Fruit fly (Drosophila melanogaster) whole organism, embryonic: ENCODE measurements around the gene CG34353.

Source experiments
- Atf-2 ChIP-seq: fragments of 200-800 bp; sonication (Bioruptor generic); optimal IDR thresholded peaks from 2 replicates; lab custom pipeline; 2016; ENCODE audit warnings: missing biosample characterization, missing genetic modification characterization
- CG10209 ChIP-seq: fragments of 200-800 bp; sonication (Bioruptor generic); optimal IDR thresholded peaks from 3 replicates; lab custom pipeline; 2017; ENCODE audit warnings: missing biosample characterization, mild to moderate bottlenecking, missing genetic modification characterization, missing genetic modification reagents
- CG11504 ChIP-seq: fragments of 200-800 bp; sonication (Bioruptor generic); optimal IDR thresholded peaks from 3 replicates; lab custom pipeline; 2019; ENCODE audit warnings: missing biosample characterization, mild to moderate bottlenecking, missing genetic modification characterization, moderate library complexity
- CG15269 ChIP-seq: fragments of 200-800 bp; sonication (Bioruptor generic); optimal IDR thresholded peaks from 2 replicates; lab custom pipeline; 2018; ENCODE audit warnings: missing biosample characterization, mild to moderate bottlenecking, missing genetic modification characterization, moderate library complexity
- CG1647 ChIP-seq: fragments of 200-800 bp; sonication (Bioruptor generic); optimal IDR thresholded peaks from 3 replicates; lab custom pipeline; 2016; ENCODE audit warnings: missing biosample characterization, missing genetic modification characterization
- CG16813 ChIP-seq: fragments of 200-800 bp; sonication (Bioruptor generic); IDR thresholded peaks from 3 replicates; pipeline ENCODE4 v1.3.6; 2022; ENCODE audit warnings: missing biosample characterization, missing genetic modification characterization; ENCODE audit not compliant: partially characterized antibody
- CG17612 ChIP-seq: fragments of 200-800 bp; sonication (Bioruptor generic); IDR thresholded peaks from 2 replicates; pipeline ENCODE4 v1.3.6; 2022; ENCODE audit warnings: missing biosample characterization, missing genetic modification characterization
- CG17912 ChIP-seq: fragments of 200-800 bp; sonication (Bioruptor generic); optimal IDR thresholded peaks from 2 replicates; lab custom pipeline; 2018; ENCODE audit warnings: missing biosample characterization, mild to moderate bottlenecking, missing genetic modification characterization
- CG2678 ChIP-seq: fragments of 200-800 bp; sonication (Bioruptor generic); optimal IDR thresholded peaks from 3 replicates; lab custom pipeline; 2019; ENCODE audit warnings: missing biosample characterization, mild to moderate bottlenecking, missing genetic modification characterization, moderate library complexity
- CG2875 ChIP-seq: fragments of 200-800 bp; sonication (Bioruptor generic); optimal IDR thresholded peaks from 2 replicates; lab custom pipeline; 2017; ENCODE audit warnings: missing biosample characterization, mild to moderate bottlenecking, missing genetic modification characterization, missing genetic modification reagents
- CG4282 ChIP-seq: fragments of 200-800 bp; sonication (Bioruptor generic); optimal IDR thresholded peaks from 2 replicates; lab custom pipeline; 2016; ENCODE audit warnings: missing biosample characterization, missing genetic modification characterization
- CG4404 ChIP-seq: fragments of 200-800 bp; sonication (Bioruptor generic); IDR thresholded peaks from 2 replicates; pipeline ENCODE4 v1.3.6; 2022; ENCODE audit warnings: missing biosample characterization, missing genetic modification characterization
- CG4424 ChIP-seq: fragments of 200-800 bp; sonication (Bioruptor generic); optimal IDR thresholded peaks from 3 replicates; lab custom pipeline; 2016; ENCODE audit warnings: missing biosample characterization, missing genetic modification characterization
- CG6175 ChIP-seq: fragments of 200-800 bp; sonication (Bioruptor generic); IDR thresholded peaks from 3 replicates; pipeline ENCODE4 v1.3.6; 2022; ENCODE audit warnings: missing biosample characterization, missing genetic modification characterization
- CG7839 ChIP-seq: fragments of 200-800 bp; sonication (Bioruptor generic); optimal IDR thresholded peaks from 3 replicates; lab custom pipeline; 2018; ENCODE audit warnings: missing biosample characterization, mild to moderate bottlenecking, missing genetic modification characterization, moderate library complexity
- CrebB ChIP-seq: fragments of 200-800 bp; sonication (Bioruptor generic); optimal IDR thresholded peaks from 3 replicates; lab custom pipeline; 2018; ENCODE audit warnings: missing biosample characterization, mild to moderate bottlenecking, missing genetic modification characterization
- D19A ChIP-seq: fragments of 200-800 bp; optimal IDR thresholded peaks from 3 replicates; lab custom pipeline; 2019; ENCODE audit warnings: missing biosample characterization, mild to moderate bottlenecking, missing genetic modification characterization, moderate library complexity
- Doc2 ChIP-seq: fragments of 200-800 bp; sonication (Bioruptor generic); IDR thresholded peaks from 2 replicates; pipeline ENCODE4 v1.3.6; 2022; ENCODE audit warnings: missing biosample characterization, missing genetic modification characterization
- Drgx ChIP-seq: fragments of 200-800 bp; sonication (Bioruptor generic); IDR thresholded peaks from 2 replicates; pipeline ENCODE4 v1.3.6; 2022; ENCODE audit warnings: missing biosample characterization, missing genetic modification characterization
- Ets65A ChIP-seq: fragments of 200-800 bp; sonication (Bioruptor generic); peaks from one replicate; lab custom pipeline; 2016; ENCODE audit warnings: missing biosample characterization, missing genetic modification characterization
- Hr78 ChIP-seq, 2 experiments: fragments of 200-800 bp in 1 of 2; fragments of >200 bp in 1 of 2; sonication (Bioruptor generic) in 1 of 2; optimal IDR thresholded peaks; 2 replicates each; lab custom pipeline; 2017 to 2019; ENCODE audit warnings: missing biosample characterization in 2 of 2, missing genetic modification characterization in 2 of 2, mild to moderate bottlenecking in 1 of 2, moderate library complexity in 1 of 2
- Hsf ChIP-seq: fragments of 200-800 bp; sonication (Bioruptor generic); optimal IDR thresholded peaks from 3 replicates; lab custom pipeline; 2016; ENCODE audit warnings: missing biosample characterization, missing genetic modification characterization
- Mad ChIP-seq: fragments of 200-800 bp; sonication (Bioruptor generic); optimal IDR thresholded peaks from 2 replicates; lab custom pipeline; 2016; ENCODE audit warnings: missing biosample characterization, missing genetic modification characterization
- NK7.1 ChIP-seq: fragments of 200-800 bp; sonication (Bioruptor generic); optimal IDR thresholded peaks from 3 replicates; lab custom pipeline; 2016; ENCODE audit warnings: missing biosample characterization, missing genetic modification characterization
- Optix ChIP-seq: fragments of 200-800 bp; sonication (Bioruptor generic); IDR thresholded peaks from 3 replicates; pipeline ENCODE4 v1.3.6; 2022; ENCODE audit warnings: missing biosample characterization, missing genetic modification characterization
- PHDP ChIP-seq: fragments of 200-800 bp; sonication (Bioruptor generic); optimal IDR thresholded peaks from 3 replicates; lab custom pipeline; 2018; ENCODE audit warnings: missing biosample characterization, mild to moderate bottlenecking, missing genetic modification characterization, moderate library complexity
- Spps ChIP-seq: fragments of 200-800 bp; sonication (Bioruptor generic); optimal IDR thresholded peaks from 2 replicates; lab custom pipeline; 2018; ENCODE audit warnings: missing biosample characterization, mild to moderate bottlenecking, missing genetic modification characterization
- ash1 ChIP-seq: fragments of 200-800 bp; sonication (Bioruptor generic); optimal IDR thresholded peaks from 2 replicates; lab custom pipeline; 2018; ENCODE audit warnings: missing biosample characterization, mild to moderate bottlenecking, missing genetic modification characterization
- az2 ChIP-seq: fragments of 200-800 bp; sonication (Bioruptor generic); optimal IDR thresholded peaks from 3 replicates; lab custom pipeline; 2016; ENCODE audit warnings: missing biosample characterization, missing genetic modification characterization
- bbx ChIP-seq: fragments of 200-800 bp; sonication (Bioruptor generic); IDR thresholded peaks from 2 replicates; pipeline ENCODE4 v1.3.6; 2022; ENCODE audit warnings: missing biosample characterization, missing genetic modification characterization; ENCODE audit not compliant: partially characterized antibody
- btn ChIP-seq: fragments of 200-800 bp; sonication (Bioruptor generic); optimal IDR thresholded peaks from 2 replicates; lab custom pipeline; 2016; ENCODE audit warnings: missing biosample characterization, missing genetic modification characterization
- cg ChIP-seq: fragments of 200-800 bp; sonication (Bioruptor generic); optimal IDR thresholded peaks from 3 replicates; lab custom pipeline; 2019; ENCODE audit warnings: missing biosample characterization, mild to moderate bottlenecking, missing genetic modification characterization, moderate library complexity
- eve ChIP-seq, 2 experiments: fragments of >200 bp; optimal IDR thresholded peaks; 2 replicates each; lab custom pipeline; 2017; ENCODE audit warnings: missing biosample characterization in 2 of 2, missing genetic modification characterization in 2 of 2
- gce ChIP-seq: fragments of 200-800 bp; sonication (Bioruptor generic); IDR thresholded peaks from 3 replicates; pipeline ENCODE4 v1.3.6; 2022; ENCODE audit warnings: missing biosample characterization, missing genetic modification characterization
- grau ChIP-seq: fragments of 200-800 bp; optimal IDR thresholded peaks from 3 replicates; lab custom pipeline; 2019; ENCODE audit warnings: missing biosample characterization, mild to moderate bottlenecking, missing genetic modification characterization, moderate library complexity
- grn ChIP-seq: fragments of 200-800 bp; sonication (Bioruptor generic); optimal IDR thresholded peaks from 3 replicates; lab custom pipeline; 2017; ENCODE audit warnings: missing biosample characterization, missing genetic modification characterization
- hth ChIP-seq: fragments of >200 bp; optimal IDR thresholded peaks from 2 replicates; lab custom pipeline; 2017; ENCODE audit warnings: inconsistent platforms
- jigr1 ChIP-seq: fragments of 200-800 bp; sonication (Bioruptor generic); IDR thresholded peaks from 3 replicates; pipeline ENCODE4 v1.3.6; 2022; ENCODE audit warnings: missing biosample characterization, missing genetic modification characterization
- kah ChIP-seq: fragments of 200-800 bp; sonication (Bioruptor generic); optimal IDR thresholded peaks from 2 replicates; lab custom pipeline; 2018; ENCODE audit warnings: missing biosample characterization, mild to moderate bottlenecking, missing genetic modification characterization
- ken ChIP-seq: fragments of 200-800 bp; sonication (Bioruptor generic); IDR thresholded peaks from 3 replicates; pipeline ENCODE4 v1.3.6; 2022; ENCODE audit warnings: missing biosample characterization, missing genetic modification characterization
- lab ChIP-seq: fragments of 200-800 bp; sonication (Bioruptor generic); optimal IDR thresholded peaks from 3 replicates; lab custom pipeline; 2017; ENCODE audit warnings: missing biosample characterization, missing genetic modification characterization, mild to moderate bottlenecking, moderate library complexity, missing genetic modification reagents
- mirr ChIP-seq: fragments of 200-800 bp; sonication (Bioruptor generic); optimal IDR thresholded peaks from 3 replicates; lab custom pipeline; 2018; ENCODE audit warnings: missing biosample characterization, mild to moderate bottlenecking, missing genetic modification characterization
- pho ChIP-seq: fragments of 200-800 bp; sonication (Bioruptor generic); optimal IDR thresholded peaks from 2 replicates; lab custom pipeline; 2016; ENCODE audit warnings: missing biosample characterization, missing genetic modification characterization
- psq ChIP-seq: fragments of 200-800 bp; sonication (Bioruptor generic); optimal IDR thresholded peaks from 2 replicates; lab custom pipeline; 2017; ENCODE audit warnings: missing biosample characterization, missing genetic modification characterization
- sc ChIP-seq, 3 experiments: fragments of >200 bp in 2 of 3; fragments of 200-800 bp in 1 of 3; sonication (Bioruptor generic) in 1 of 3; optimal IDR thresholded peaks; 2 replicates in 2 of 3; 3 replicates in 1 of 3; lab custom pipeline; 2017; ENCODE audit warnings: mild to moderate bottlenecking in 1 of 3, missing biosample characterization in 1 of 3, missing genetic modification characterization in 1 of 3, missing genetic modification reagents in 1 of 3
- sens-2 ChIP-seq: fragments of 200-800 bp; sonication (Bioruptor generic); IDR thresholded peaks from 2 replicates; pipeline ENCODE4 v1.3.6; 2022; ENCODE audit warnings: missing biosample characterization, missing genetic modification characterization
- seq ChIP-seq: fragments of 200-800 bp; sonication (Bioruptor generic); IDR thresholded peaks from 2 replicates; pipeline ENCODE4 v1.3.6; 2022; ENCODE audit warnings: missing biosample characterization, missing genetic modification characterization
- sima ChIP-seq: fragments of 200-800 bp; sonication (Bioruptor generic); optimal IDR thresholded peaks from 2 replicates; lab custom pipeline; 2016; ENCODE audit warnings: missing biosample characterization, missing genetic modification characterization
- slp2 ChIP-seq: fragments of 200-800 bp; sonication (Bioruptor generic); optimal IDR thresholded peaks from 2 replicates; lab custom pipeline; 2016; ENCODE audit warnings: missing biosample characterization, missing genetic modification characterization
- sna ChIP-seq: fragments of 200-800 bp; sonication (Bioruptor generic); IDR thresholded peaks from 2 replicates; pipeline ENCODE4 v1.3.6; 2022; ENCODE audit warnings: missing biosample characterization, missing genetic modification characterization; ENCODE audit not compliant: partially characterized antibody

The CG34353 gene

dm6 chr3R:27922673-27923175 is 17.1 kb upstream of the CG34353 start, which contains the start of gene RpL4 (continued):
- TF ChIP-seq CG7839 (tag; lab: Kevin White, UChicago), result peak; percentile 81
- TF ChIP-seq D19A (tag; lab: Kevin White, UChicago), result peak; percentile 7
- peak; percentile 98 for TF ChIP-seq Ets65A
- no peak for TF ChIP-seq eve (GFP tag; optimal IDR thresholded peaks at IDR 0.05; lab: Kevin White, UChicago)
- no peak for TF ChIP-seq sc (optimal IDR thresholded peaks at IDR 0.05; lab: Kevin White, UChicago)
- TF ChIP-seq sc (GFP tag; optimal IDR thresholded peaks at IDR 0.05; lab: Kevin White, UChicago), result peak; percentile 88
- TF ChIP-seq CG6175, result peak; percentile 71
- TF ChIP-seq grau (tag; lab: Kevin White, UChicago), result peak; percentile 64
- no peak for TF ChIP-seq CG4282 (GFP tag; lab: Kevin White, UChicago)
- TF ChIP-seq CG11504 (tag; lab: Kevin White, UChicago), result peak; percentile 71
- TF ChIP-seq NK7.1, result peak; percentile 57
- peak; percentile 59 for TF ChIP-seq CG1647
- no peak for TF ChIP-seq Doc2 (GFP tag; lab: Robert Waterston, UW)
- peak; percentile 27; the same call in 1 of the 2 replicates for TF ChIP-seq bbx (GFP tag; lab: Robert Waterston, UW)
- no peak for TF ChIP-seq CG16813 (GFP tag; lab: Robert Waterston, UW)
- TF ChIP-seq CG15269 (tag; lab: Kevin White, UChicago), result peak; percentile 81
- TF ChIP-seq az2 (GFP tag; lab: Kevin White, UChicago), result peak; percentile 78
- peak; percentile 78 for TF ChIP-seq CG4424
- TF ChIP-seq btn (GFP tag; lab: Kevin White, UChicago), result peak; percentile 77
- peak; percentile 48 for TF ChIP-seq Atf-2 (GFP tag; lab: Kevin White, UChicago)
- TF ChIP-seq CG2875 (GFP tag; lab: Kevin White, UChicago), result peak; percentile 88
- TF ChIP-seq sima, result peak; percentile 8
- no peak for TF ChIP-seq hth
- TF ChIP-seq CG10209 (GFP tag; lab: Kevin White, UChicago), result peak; percentile 91
- TF ChIP-seq Spps, result no peak
- TF ChIP-seq Mad (GFP tag; lab: Kevin White, UChicago), result peak; percentile 79
- TF ChIP-seq Drgx, result 0 out of 2 replicates have a peak, but pooled peaks have one; percentile 15
- TF ChIP-seq Hr78 (GFP tag; optimal IDR thresholded peaks at IDR 0.05; lab: Kevin White, UChicago), result peak in 1 of 2 experiments; percentile 19
- peak; percentile 82 for TF ChIP-seq PHDP (tag; lab: Kevin White, UChicago)
- TF ChIP-seq mirr (GFP tag; lab: Kevin White, UChicago), result peak; percentile 85
- TF ChIP-seq psq (GFP tag; lab: Kevin White, UChicago), result peak; percentile 57
- TF ChIP-seq gce (GFP tag; lab: Robert Waterston, UW), result peak; percentile 90
- no peak for TF ChIP-seq Optix (GFP tag; lab: Robert Waterston, UW)
- peak; percentile 44 for TF ChIP-seq grn (GFP tag; lab: Kevin White, UChicago)
- TF ChIP-seq sna (GFP tag; lab: Robert Waterston, UW), result no peak
- peak; percentile 77 for TF ChIP-seq pho (GFP tag; lab: Kevin White, UChicago)
- peak; percentile 72 for TF ChIP-seq slp2
- peak; percentile 72 for TF ChIP-seq seq (GFP tag; lab: Robert Waterston, UW)
- TF ChIP-seq sens-2 (GFP tag; lab: Robert Waterston, UW), result peak; percentile 89
- peak; percentile 75 for TF ChIP-seq kah
- no peak for TF ChIP-seq jigr1 (GFP tag; lab: Robert Waterston, UW)
- TF ChIP-seq CG17612 (GFP tag; lab: Robert Waterston, UW), result no peak
- TF ChIP-seq cg (GFP tag; lab: Kevin White, UChicago), result no peak
- TF ChIP-seq CG17912 (GFP tag; lab: Kevin White, UChicago), result peak; percentile 96
- TF ChIP-seq CG4404 (GFP tag; lab: Robert Waterston, UW), result 0 out of 2 replicates have a peak, but pooled peaks have one; percentile 27
- peak; percentile 71 for TF ChIP-seq CG2678
- TF ChIP-seq lab, result peak; percentile 93
- TF ChIP-seq CrebB (tag; lab: Kevin White, UChicago), result peak; percentile 82
- peak; percentile 64 for TF ChIP-seq ash1
- TF ChIP-seq ken, result peak; percentile 83
- peak; percentile 80 for TF ChIP-seq Hsf (GFP tag; lab: Kevin White, UChicago)
